Worm (Caenorhabditis elegans) whole organism, early embryonic: ENCODE data around the gene flp-27.

Experiments used
- ama-1 ChIP-seq: fragments of 150-350 bp; optimal IDR thresholded peaks from 2 replicates; lab custom pipeline; 2014
- ceh-36 ChIP-seq: sonication (generic microtip); optimal IDR thresholded peaks from 2 replicates; lab custom pipeline; 2016; ENCODE audit warnings: missing genetic modification characterization, inconsistent platforms, missing compliant biosample characterization
- hmg-4 ChIP-seq: fragments of 200-800 bp; sonication (Bioruptor generic); optimal IDR thresholded peaks from 2 replicates; lab custom pipeline; 2018; ENCODE audit warnings: mild to moderate bottlenecking, missing genetic modification characterization, missing compliant biosample characterization
- pes-1 ChIP-seq: fragments of 200-800 bp; sonication (Bioruptor generic); IDR thresholded peaks from 2 replicates; pipeline ENCODE4 v1.3.6; 2022; ENCODE audit warnings: missing genetic modification reagents, missing genetic modification characterization, missing compliant biosample characterization
- tra-4 ChIP-seq: sonication (generic microtip); optimal IDR thresholded peaks from 2 replicates; lab custom pipeline; 2017; ENCODE audit warnings: missing genetic modification characterization, missing compliant biosample characterization

- TF ChIP-seq ceh-36 (tag; lab: Kevin White, UChicago) (no peak), ama-1 (lab: Kevin White, UChicago) (no peak), hmg-4 (GFP tag; lab: Kevin White, UChicago) (no peak), pes-1 (GFP tag; lab: Robert Waterston, UW) (no peak), tra-4 (tag; lab: Kevin White, UChicago) (no peak)
Measured at ce11 chrII:5646942-5647341, 33.9 kb upstream of the flp-27 start, which contains the start of gene F59E12.9.
